Fruit fly (Drosophila melanogaster): ENCODE results near the gene up.
A peak's percentile ranks its signal among the peaks of the same experiment; 100 is the strongest.

up gene

dm6 chrX:13572382-13572781 is 30.0 kb downstream of the up start (continued):
- TF ChIP-seq HmgD (GFP tag; optimal IDR thresholded peaks at IDR 0.05) = no peak
- TF ChIP-seq NFAT (GFP tag; IDR thresholded peaks at IDR 0.05) = no peak
- peak; percentile 20 for TF ChIP-seq D19B (GFP tag; optimal IDR thresholded peaks at IDR 0.05)
- TF ChIP-seq CG7357 (GFP tag; IDR thresholded peaks at IDR 0.05) = peak; percentile 47; the same call in 1 of the 3 replicates
- peak; percentile 51 for TF ChIP-seq CG16863 (GFP tag; optimal IDR thresholded peaks at IDR 0.05)
- TF ChIP-seq NC2α (GFP tag; optimal IDR thresholded peaks at IDR 0.05) = no peak
- TF ChIP-seq sens (GFP tag) = peak; percentile 95
- peak; percentile 64 for TF ChIP-seq CG30403 (GFP tag; optimal IDR thresholded peaks at IDR 0.05)
- no peak for TF ChIP-seq CkIIα-i1 (GFP tag; IDR thresholded peaks at IDR 0.05)
- TF ChIP-seq CG32767 (GFP tag; IDR thresholded peaks at IDR 0.05) = 0 out of 2 replicates have a peak, but pooled peaks have one; percentile 29
- no peak for TF ChIP-seq sug (tag; optimal IDR thresholded peaks at IDR 0.05)
- TF ChIP-seq CG30431 (GFP tag; optimal IDR thresholded peaks at IDR 0.05) = peak; percentile 25
- TF ChIP-seq Stat92E (GFP tag; optimal IDR thresholded peaks at IDR 0.05) = no peak
- TF ChIP-seq zen (tag; optimal IDR thresholded peaks at IDR 0.05) = no peak
- TF ChIP-seq CG5180 (GFP tag; optimal IDR thresholded peaks at IDR 0.05) = no peak
- TF ChIP-seq seq (GFP tag; IDR thresholded peaks at IDR 0.05) = peak; percentile 57
- 0 out of 3 replicates have a peak, but pooled peaks have one; percentile 42 for TF ChIP-seq so (GFP tag; IDR thresholded peaks at IDR 0.05)
- no peak for TF ChIP-seq kay (GFP tag; optimal IDR thresholded peaks at IDR 0.05)
- peak; percentile 71 for TF ChIP-seq grau (tag; optimal IDR thresholded peaks at IDR 0.05)
- TF ChIP-seq CG4820 (GFP tag; optimal IDR thresholded peaks at IDR 0.05) = peak; percentile 52
- no peak for TF ChIP-seq CG17186 (GFP tag; optimal IDR thresholded peaks at IDR 0.05)
- TF ChIP-seq br (optimal IDR thresholded peaks at IDR 0.05) = no peak
- no peak for TF ChIP-seq CG9609 (GFP tag; optimal IDR thresholded peaks at IDR 0.05)
- peak; percentile 35 for TF ChIP-seq CG15514 (GFP tag; optimal IDR thresholded peaks at IDR 0.05)
- peak; percentile 68; the same call in 2 of the 3 replicates for TF ChIP-seq CG11695 (GFP tag; IDR thresholded peaks at IDR 0.05)
- TF ChIP-seq unc-4 (GFP tag; IDR thresholded peaks at IDR 0.05; ENCODE audit: partially characterized antibody) = no peak
- TF ChIP-seq Sin3A (optimal IDR thresholded peaks at IDR 0.05) = no peak
- TF ChIP-seq slp2 (GFP tag; optimal IDR thresholded peaks at IDR 0.05) = no peak
- TF ChIP-seq gfzf (GFP tag; optimal IDR thresholded peaks at IDR 0.05) = no peak
- TF ChIP-seq Meics (GFP tag; optimal IDR thresholded peaks at IDR 0.05) = peak; percentile 60
- TF ChIP-seq ssp (GFP tag; IDR thresholded peaks at IDR 0.05) = peak; percentile 36; the same call in 1 of the 2 replicates
- peak; percentile 46 for TF ChIP-seq ems (GFP tag; optimal IDR thresholded peaks at IDR 0.05)
- peak; percentile 44; the same call in 1 of the 2 replicates for TF ChIP-seq ara (GFP tag; IDR thresholded peaks at IDR 0.05)
- TF ChIP-seq pfk (GFP tag; optimal IDR thresholded peaks at IDR 0.05) = no peak
- TF ChIP-seq CG8765 (GFP tag; IDR thresholded peaks at IDR 0.05) = no peak
- TF ChIP-seq mld (GFP tag; IDR thresholded peaks at IDR 0.05; ENCODE audit: partially characterized antibody) = no peak
- TF ChIP-seq Atf6 (GFP tag; IDR thresholded peaks at IDR 0.05) = peak; percentile 49; the same call in 1 of the 2 replicates
- TF ChIP-seq CG7271 (tag; optimal IDR thresholded peaks at IDR 0.05) = no peak
- TF ChIP-seq nmo (GFP tag; optimal IDR thresholded peaks at IDR 0.05) = peak; percentile 73
- TF ChIP-seq HLH3B (GFP tag; IDR thresholded peaks at IDR 0.05) = 0 out of 2 replicates have a peak, but pooled peaks have one; percentile 27
- peak; percentile 39 for TF ChIP-seq CG6254 (GFP tag; optimal IDR thresholded peaks at IDR 0.05)
- peak; percentile 54 for TF ChIP-seq lmd (GFP tag; IDR thresholded peaks at IDR 0.05)
- peak; percentile 1 for TF ChIP-seq odd (GFP tag; optimal IDR thresholded peaks at IDR 0.05)
- TF ChIP-seq CG9797 (GFP tag; optimal IDR thresholded peaks at IDR 0.05) = no peak
- no peak for TF ChIP-seq bigmax (GFP tag; optimal IDR thresholded peaks at IDR 0.05)
- no peak for TF ChIP-seq ERR (GFP tag; optimal IDR thresholded peaks at IDR 0.05)
- TF ChIP-seq crol (GFP tag; IDR thresholded peaks at IDR 0.05) = no peak
- TF ChIP-seq CG7839 (tag; optimal IDR thresholded peaks at IDR 0.05) = peak; percentile 73
- no peak for TF ChIP-seq Mad (GFP tag; optimal IDR thresholded peaks at IDR 0.05)
- TF ChIP-seq corto (GFP tag; optimal IDR thresholded peaks at IDR 0.05) = no peak
- no peak for TF ChIP-seq disco-r (GFP tag; optimal IDR thresholded peaks at IDR 0.05)
- no peak for TF ChIP-seq CG2202 (tag; optimal IDR thresholded peaks at IDR 0.05)
